Fruit fly (Drosophila melanogaster): ENCODE data around the gene Polr2D.
A peak's percentile ranks its signal among the peaks of the same experiment; 100 is the strongest.

Gene Polr2D

dm6 chr3R:18249268-18249667 lies 6.0 kb downstream of the Polr2D start:
- no peak for TF ChIP-seq CG10669 (GFP tag; optimal IDR thresholded peaks at IDR 0.05)
- TF ChIP-seq dac (GFP tag; optimal IDR thresholded peaks at IDR 0.05) = no peak

dm6 chr3R:18246041-18246440 lies 9.2 kb downstream of the Polr2D start:
- no peak for TF ChIP-seq CG34406 (GFP tag; optimal IDR thresholded peaks at IDR 0.05)
- no peak for TF ChIP-seq CG6276 (GFP tag; optimal IDR thresholded peaks at IDR 0.05)
- TF ChIP-seq CG3919 (GFP tag; optimal IDR thresholded peaks at IDR 0.05) = no peak
- TF ChIP-seq acj6 (GFP tag; optimal IDR thresholded peaks at IDR 0.05) = no peak
- TF ChIP-seq achi (GFP tag; optimal IDR thresholded peaks at IDR 0.05) = no peak
- TF ChIP-seq OdsH (GFP tag; optimal IDR thresholded peaks at IDR 0.05) = no peak
- TF ChIP-seq Sox14 (GFP tag; optimal IDR thresholded peaks at IDR 0.05) = no peak
- TF ChIP-seq ss (GFP tag; optimal IDR thresholded peaks at IDR 0.05) = no peak
- TF ChIP-seq CG8319 (GFP tag; optimal IDR thresholded peaks at IDR 0.05) = no peak
- no peak for TF ChIP-seq Hr38 (GFP tag; optimal IDR thresholded peaks at IDR 0.05)
- TF ChIP-seq Sox15 (GFP tag; optimal IDR thresholded peaks at IDR 0.05) = no peak
- no peak for TF ChIP-seq Eip78C (GFP tag)

- no peak for TF ChIP-seq CG8119 (GFP tag; IDR thresholded peaks at IDR 0.05)
- TF ChIP-seq OdsH (GFP tag; optimal IDR thresholded peaks at IDR 0.05) = no peak
- TF ChIP-seq CG6163 (GFP tag; IDR thresholded peaks at IDR 0.05) = no peak
- TF ChIP-seq Sox15 (GFP tag; optimal IDR thresholded peaks at IDR 0.05) = no peak
- TF ChIP-seq CG10669 (GFP tag; optimal IDR thresholded peaks at IDR 0.05) = no peak
- no peak for TF ChIP-seq CG16779 (tag; optimal IDR thresholded peaks at IDR 0.05)
- TF ChIP-seq ss (GFP tag; optimal IDR thresholded peaks at IDR 0.05) = peak in 1 of 2 experiments; percentile 0
Observed at dm6 chr3R:18245044-18245596, 10.2 kb downstream of the Polr2D start.

- peak; percentile 56 for TF ChIP-seq Eip78C (GFP tag)
- TF ChIP-seq eg (GFP tag; IDR thresholded peaks at IDR 0.05) = peak; percentile 47; the same call in 1 of the 3 replicates
- no peak for TF ChIP-seq Ets21C (GFP tag; optimal IDR thresholded peaks at IDR 0.05)
- TF ChIP-seq CG6163 (GFP tag; IDR thresholded peaks at IDR 0.05) = peak; percentile 65; the same call in 2 of the 3 replicates
- TF ChIP-seq acj6 (GFP tag; optimal IDR thresholded peaks at IDR 0.05) = no peak
- no peak for TF ChIP-seq OdsH (GFP tag; optimal IDR thresholded peaks at IDR 0.05)
- TF ChIP-seq Met (GFP tag; optimal IDR thresholded peaks at IDR 0.05) = no peak
- TF ChIP-seq Lpt (GFP tag; optimal IDR thresholded peaks at IDR 0.05) = peak; percentile 79
- no peak for TF ChIP-seq lz (GFP tag; optimal IDR thresholded peaks at IDR 0.05)
- peak; percentile 53 for TF ChIP-seq fkh (GFP tag; optimal IDR thresholded peaks at IDR 0.05)
- TF ChIP-seq ss (GFP tag; optimal IDR thresholded peaks at IDR 0.05) = no peak
- TF ChIP-seq CG6792 (GFP tag; optimal IDR thresholded peaks at IDR 0.05) = peak; percentile 13
- no peak for TF ChIP-seq Hr38 (GFP tag; optimal IDR thresholded peaks at IDR 0.05)
- no peak for TF ChIP-seq CG15336 (GFP tag; IDR thresholded peaks at IDR 0.05)
- no peak for TF ChIP-seq CG9139 (GFP tag; optimal IDR thresholded peaks at IDR 0.05)
- peak; percentile 24 for TF ChIP-seq CG1621 (tag; optimal IDR thresholded peaks at IDR 0.05)
- no peak for TF ChIP-seq fd59A (GFP tag; optimal IDR thresholded peaks at IDR 0.05)
- peak; percentile 25 for TF ChIP-seq vri (GFP tag; optimal IDR thresholded peaks at IDR 0.05)
- no peak for TF ChIP-seq CG34406 (GFP tag; optimal IDR thresholded peaks at IDR 0.05)
- TF ChIP-seq CG10669 (GFP tag; optimal IDR thresholded peaks at IDR 0.05) = no peak
- TF ChIP-seq Sox102F (GFP tag; optimal IDR thresholded peaks at IDR 0.05) = no peak
- TF ChIP-seq CG8119 (GFP tag; IDR thresholded peaks at IDR 0.05) = peak; percentile 19; the same call in 2 of the 3 replicates
- TF ChIP-seq CG31627 (GFP tag; optimal IDR thresholded peaks at IDR 0.05) = no peak
- TF ChIP-seq CG7368 (GFP tag; optimal IDR thresholded peaks at IDR 0.05) = no peak
- TF ChIP-seq CG8632 (GFP tag; optimal IDR thresholded peaks at IDR 0.05) = no peak
- no peak for TF ChIP-seq Hr39 (GFP tag; optimal IDR thresholded peaks at IDR 0.05)
- TF ChIP-seq esn (GFP tag; optimal IDR thresholded peaks at IDR 0.05) = no peak
- peak; percentile 21 for TF ChIP-seq cyc (GFP tag; optimal IDR thresholded peaks at IDR 0.05)
- no peak for TF ChIP-seq Hr4 (GFP tag; optimal IDR thresholded peaks at IDR 0.05)
- TF ChIP-seq salr (GFP tag; optimal IDR thresholded peaks at IDR 0.05) = no peak
- TF ChIP-seq CG6854 (GFP tag; optimal IDR thresholded peaks at IDR 0.05) = no peak
- no peak for TF ChIP-seq fd85E (GFP tag; optimal IDR thresholded peaks at IDR 0.05)
- TF ChIP-seq CG11762 (GFP tag; optimal IDR thresholded peaks at IDR 0.05; ENCODE audit: insufficient read depth) = no peak
- TF ChIP-seq Sox14 (GFP tag; optimal IDR thresholded peaks at IDR 0.05) = peak; percentile 32
- no peak for TF ChIP-seq CG3032 (tag; optimal IDR thresholded peaks at IDR 0.05)
Observed at dm6 chr3R:18244171-18245043, 10.9 kb downstream of the Polr2D start.
